Worm (Caenorhabditis elegans) whole organism, L4 larva: ENCODE data around the gene cfz-2.

Source experiments
- F26F4.8 ChIP-seq: fragments of 200-800 bp; sonication (Bioruptor generic); conservative IDR thresholded peaks from 2 replicates; pipeline ENCODE4 v1.3.6; 2022; ENCODE audit warnings: missing genetic modification characterization, missing compliant biosample characterization
- Y105C5A.15 ChIP-seq: fragments of 200-800 bp; sonication (Bioruptor generic); IDR thresholded peaks from 2 replicates; pipeline ENCODE4 v1.3.6; 2022; ENCODE audit warnings: missing genetic modification characterization, missing compliant biosample characterization
- ama-1 ChIP-seq: fragments of 150-350 bp; optimal IDR thresholded peaks from 2 replicates; lab custom pipeline; 2014; ENCODE audit warnings: inconsistent platforms, mixed read lengths
- nhr-10 ChIP-seq: fragments of 150-350 bp; optimal IDR thresholded peaks from 2 replicates; lab custom pipeline; 2014; ENCODE audit warnings: missing biosample characterization, missing genetic modification characterization
- pha-4 ChIP-seq, 2 experiments: fragments of 150-350 bp in 1 of 2; fragments of 200-800 bp in 1 of 2; sonication (Bioruptor generic) in 1 of 2; IDR thresholded peaks in 1 of 2; optimal IDR thresholded peaks in 1 of 2; 2 replicates each; pipeline versions ENCODE4 v1.3.6 to Lab custom; 2014 to 2022; ENCODE audit warnings: missing genetic modification characterization in 2 of 2, missing genetic modification reagents in 2 of 2, missing biosample characterization in 1 of 2, missing compliant biosample characterization in 1 of 2
- unc-62 ChIP-seq, 3 experiments: fragments of 150-350 bp in 1 of 3; sonication (generic microtip); optimal IDR thresholded peaks in 2 of 3; peaks in 1 of 3; 1 replicate in 1 of 3; 2 replicates in 2 of 3; lab custom pipeline; 2014 to 2017; ENCODE audit warnings: missing biosample characterization in 3 of 3, missing genetic modification characterization in 3 of 3, missing genetic modification reagents in 3 of 3, missing genotype in 1 of 3

DNA sequence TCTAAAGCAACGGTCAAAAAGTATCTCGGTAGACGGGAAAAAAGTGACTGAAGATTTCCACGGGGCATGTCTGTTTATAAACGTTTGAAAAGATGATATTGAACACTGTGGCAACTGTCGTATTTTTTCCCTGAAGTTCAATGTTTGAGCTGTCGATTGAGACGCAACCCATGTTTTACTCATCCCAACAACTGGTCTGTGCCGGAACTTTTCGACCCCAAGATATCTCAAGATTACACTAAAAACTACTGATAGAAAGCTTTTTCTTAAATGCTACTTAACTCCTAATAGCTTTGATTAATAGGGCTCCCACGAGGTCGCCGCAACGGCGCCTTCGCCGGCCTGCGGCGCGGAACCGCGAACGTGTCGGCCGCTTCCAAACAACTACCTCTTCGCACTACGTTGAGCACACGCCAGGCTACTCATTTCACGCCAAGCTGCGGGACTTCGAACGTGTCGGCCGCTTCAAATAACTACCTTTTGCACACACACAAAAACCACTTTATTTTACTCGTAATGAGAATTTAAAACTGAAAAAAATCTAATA, 49.9 kb downstream of the cfz-2 start, which contains the start of gene T20D4.15:
- TF ChIP-seq ama-1 (lab: Kevin White, UChicago) (no peak), nhr-10 (tag; lab: Kevin White, UChicago) (no peak), pha-4 (GFP tag; IDR thresholded peaks at IDR 0.05; lab: Robert Waterston, UW) (no peak), pha-4 (tag; optimal IDR thresholded peaks at IDR 0.05; lab: Kevin White, UChicago) (no peak), unc-62 (GFP tag; optimal IDR thresholded peaks at IDR 0.05 in 1 of 2; lab: Kevin White, UChicago) (no peak), unc-62 (tag; optimal IDR thresholded peaks at IDR 0.05; lab: Kevin White, UChicago) (no peak), Y105C5A.15 (GFP tag; lab: Robert Waterston, UW) (no peak), F26F4.8 (GFP tag; lab: Robert Waterston, UW) (no peak)
